Fruit fly (Drosophila melanogaster) whole organism, embryonic: Measurements from ENCODE around the gene Pgant7.
A peak's percentile ranks its signal among the peaks of the same experiment; 100 is the strongest.

Experiments used
- BtbVII ChIP-seq: fragments of 200-800 bp; sonication (Bioruptor generic); optimal IDR thresholded peaks from 3 replicates; lab custom pipeline; 2017; ENCODE audit warnings: missing biosample characterization, mild to moderate bottlenecking, missing genetic modification characterization
- CG10979 ChIP-seq: fragments of 200-800 bp; sonication (Bioruptor generic); optimal IDR thresholded peaks from 2 replicates; lab custom pipeline; 2018; ENCODE audit warnings: missing biosample characterization, mild to moderate bottlenecking, missing genetic modification characterization, moderate library complexity
- CG11504 ChIP-seq: fragments of 200-800 bp; sonication (Bioruptor generic); optimal IDR thresholded peaks from 3 replicates; lab custom pipeline; 2019; ENCODE audit warnings: missing biosample characterization, mild to moderate bottlenecking, missing genetic modification characterization, moderate library complexity
- CG12236 ChIP-seq: fragments of 200-800 bp; sonication (Bioruptor generic); optimal IDR thresholded peaks from 2 replicates; lab custom pipeline; 2016; ENCODE audit warnings: missing biosample characterization, missing genetic modification characterization
- CG12391 ChIP-seq: fragments of 200-800 bp; sonication (Bioruptor generic); optimal IDR thresholded peaks from 3 replicates; lab custom pipeline; 2018; ENCODE audit warnings: missing biosample characterization, mild to moderate bottlenecking, missing genetic modification characterization, moderate library complexity
- CG14014 ChIP-seq: fragments of 200-800 bp; sonication (Bioruptor generic); IDR thresholded peaks from 2 replicates; pipeline ENCODE4 v1.3.6; 2022; ENCODE audit warnings: missing biosample characterization, missing genetic modification characterization
- CG14710 ChIP-seq: fragments of 200-800 bp; sonication (Bioruptor generic); optimal IDR thresholded peaks from 3 replicates; lab custom pipeline; 2019; ENCODE audit warnings: missing biosample characterization, mild to moderate bottlenecking, missing genetic modification characterization, moderate library complexity
- CG14860 ChIP-seq: fragments of 200-800 bp; sonication (Bioruptor generic); IDR thresholded peaks from 3 replicates; pipeline ENCODE4 v1.3.6; 2022; ENCODE audit warnings: missing biosample characterization, missing genetic modification characterization; ENCODE audit not compliant: partially characterized antibody
- CG17328 ChIP-seq: fragments of 200-800 bp; sonication (Bioruptor generic); IDR thresholded peaks from 2 replicates; pipeline ENCODE4 v1.3.6; 2022; ENCODE audit warnings: missing biosample characterization, missing genetic modification characterization
- CG17361 ChIP-seq: fragments of 200-800 bp; sonication (Bioruptor generic); IDR thresholded peaks from 3 replicates; pipeline ENCODE4 v1.3.6; 2022; ENCODE audit warnings: missing biosample characterization, missing genetic modification characterization
- CG17568 ChIP-seq: fragments of 200-800 bp; sonication (Bioruptor generic); optimal IDR thresholded peaks from 2 replicates; lab custom pipeline; 2018; ENCODE audit warnings: missing biosample characterization, mild to moderate bottlenecking, missing genetic modification characterization, moderate library complexity
- CG17829 ChIP-seq: fragments of 200-800 bp; optimal IDR thresholded peaks from 2 replicates; lab custom pipeline; 2019; ENCODE audit warnings: missing biosample characterization, mild to moderate bottlenecking, missing genetic modification characterization, moderate library complexity
- CG2875 ChIP-seq: fragments of 200-800 bp; sonication (Bioruptor generic); optimal IDR thresholded peaks from 2 replicates; lab custom pipeline; 2017; ENCODE audit warnings: missing biosample characterization, mild to moderate bottlenecking, missing genetic modification characterization, missing genetic modification reagents
- CG30403 ChIP-seq: fragments of 200-800 bp; sonication (Bioruptor generic); optimal IDR thresholded peaks from 3 replicates; lab custom pipeline; 2016; ENCODE audit warnings: missing biosample characterization, missing genetic modification characterization
- CG31224 ChIP-seq: fragments of 200-800 bp; sonication (Bioruptor generic); IDR thresholded peaks from 2 replicates; pipeline ENCODE4 v1.3.6; 2022; ENCODE audit warnings: missing biosample characterization, missing genetic modification characterization
- CG31441 ChIP-seq: fragments of 200-800 bp; sonication (Bioruptor generic); IDR thresholded peaks from 2 replicates; pipeline ENCODE4 v1.3.6; 2022; ENCODE audit warnings: missing biosample characterization, missing genetic modification characterization
- CG3281 ChIP-seq: fragments of 200-800 bp; sonication (Bioruptor generic); optimal IDR thresholded peaks from 3 replicates; lab custom pipeline; 2017; ENCODE audit warnings: missing biosample characterization, mild to moderate bottlenecking, missing genetic modification characterization
- CG33557 ChIP-seq: fragments of 200-800 bp; sonication (Bioruptor generic); optimal IDR thresholded peaks from 2 replicates; lab custom pipeline; 2019; ENCODE audit warnings: missing biosample characterization, mild to moderate bottlenecking, missing genetic modification characterization, moderate library complexity
- CG5953 ChIP-seq: fragments of 200-800 bp; sonication (Bioruptor generic); IDR thresholded peaks from 2 replicates; pipeline ENCODE4 v1.3.6; 2022; ENCODE audit warnings: missing biosample characterization, missing genetic modification characterization
- CG6791 ChIP-seq: fragments of 200-800 bp; sonication (Bioruptor generic); IDR thresholded peaks from 3 replicates; pipeline ENCODE4 v1.3.6; 2022; ENCODE audit warnings: missing biosample characterization, missing genetic modification characterization; ENCODE audit not compliant: partially characterized antibody
- CG9437 ChIP-seq: fragments of 200-800 bp; sonication (Bioruptor generic); optimal IDR thresholded peaks from 2 replicates; lab custom pipeline; 2018; ENCODE audit warnings: missing biosample characterization, mild to moderate bottlenecking, missing genetic modification characterization
- CG9727 ChIP-seq: fragments of 200-800 bp; sonication (Bioruptor generic); optimal IDR thresholded peaks from 3 replicates; lab custom pipeline; 2017; ENCODE audit warnings: missing biosample characterization, mild to moderate bottlenecking, missing genetic modification characterization
- Chrac-16 ChIP-seq: fragments of 200-800 bp; sonication (Bioruptor generic); optimal IDR thresholded peaks from 3 replicates; lab custom pipeline; 2016; ENCODE audit warnings: missing biosample characterization, missing genetic modification characterization
- CoRest ChIP-seq: fragments of 200-800 bp; sonication (Bioruptor generic); optimal IDR thresholded peaks from 3 replicates; lab custom pipeline; 2018; ENCODE audit warnings: missing biosample characterization, mild to moderate bottlenecking, missing genetic modification characterization, moderate library complexity
- CrebB ChIP-seq: fragments of 200-800 bp; sonication (Bioruptor generic); optimal IDR thresholded peaks from 3 replicates; lab custom pipeline; 2018; ENCODE audit warnings: missing biosample characterization, mild to moderate bottlenecking, missing genetic modification characterization
- Ets65A ChIP-seq: fragments of 200-800 bp; sonication (Bioruptor generic); peaks from one replicate; lab custom pipeline; 2016; ENCODE audit warnings: missing biosample characterization, missing genetic modification characterization
- Ets97D ChIP-seq: fragments of 200-800 bp; sonication (Bioruptor generic); optimal IDR thresholded peaks from 3 replicates; lab custom pipeline; 2016; ENCODE audit warnings: missing biosample characterization, missing genetic modification characterization
- Hr3 ChIP-seq: fragments of 200-800 bp; sonication (Bioruptor generic); optimal IDR thresholded peaks from 3 replicates; lab custom pipeline; 2016; ENCODE audit warnings: missing biosample characterization, missing genetic modification characterization
- MESR4 ChIP-seq: fragments of 200-800 bp; sonication (Bioruptor generic); optimal IDR thresholded peaks from 2 replicates; lab custom pipeline; 2018; ENCODE audit warnings: missing biosample characterization, mild to moderate bottlenecking, missing genetic modification characterization, moderate library complexity
- Myb ChIP-seq: fragments of 200-800 bp; sonication (Bioruptor generic); optimal IDR thresholded peaks from 2 replicates; lab custom pipeline; 2016; ENCODE audit warnings: missing biosample characterization, missing genetic modification characterization
- Oli ChIP-seq: fragments of 200-800 bp; sonication (Bioruptor generic); optimal IDR thresholded peaks from 2 replicates; lab custom pipeline; 2018; ENCODE audit warnings: missing biosample characterization, mild to moderate bottlenecking, missing genetic modification characterization, moderate library complexity
- Ssrp ChIP-seq: fragments of 200-800 bp; sonication (Bioruptor generic); optimal IDR thresholded peaks from 2 replicates; lab custom pipeline; 2018; ENCODE audit warnings: missing biosample characterization, mild to moderate bottlenecking, missing genetic modification characterization, moderate library complexity
- Stat92E ChIP-seq, 3 experiments: fragments of >200 bp in 2 of 3; fragments of 200-800 bp in 1 of 3; sonication (Bioruptor generic) in 1 of 3; optimal IDR thresholded peaks; 2 replicates each; lab custom pipeline; 2017 to 2019; ENCODE audit warnings: missing biosample characterization in 3 of 3, missing genetic modification characterization in 3 of 3, mild to moderate bottlenecking in 1 of 3, moderate library complexity in 1 of 3
- bsh ChIP-seq, 2 experiments: fragments of 200-800 bp; sonication (Bioruptor generic); optimal IDR thresholded peaks; 2 replicates each; lab custom pipeline; 2017 to 2018; ENCODE audit warnings: mild to moderate bottlenecking in 2 of 2, missing biosample characterization in 2 of 2, missing genetic modification characterization in 2 of 2, moderate library complexity in 1 of 2
- da ChIP-seq: fragments of 200-800 bp; sonication (Bioruptor generic); optimal IDR thresholded peaks from 2 replicates; lab custom pipeline; 2016; ENCODE audit warnings: missing biosample characterization, missing genetic modification characterization
- dmrt11E ChIP-seq: fragments of 200-800 bp; sonication (Bioruptor generic); optimal IDR thresholded peaks from 3 replicates; lab custom pipeline; 2018; ENCODE audit warnings: missing biosample characterization, mild to moderate bottlenecking, missing genetic modification characterization, moderate library complexity
- gem ChIP-seq: fragments of 200-800 bp; sonication (Bioruptor generic); optimal IDR thresholded peaks from 2 replicates; lab custom pipeline; 2019; ENCODE audit warnings: missing biosample characterization, mild to moderate bottlenecking, missing genetic modification characterization, moderate library complexity
- grn ChIP-seq: fragments of 200-800 bp; sonication (Bioruptor generic); optimal IDR thresholded peaks from 3 replicates; lab custom pipeline; 2017; ENCODE audit warnings: missing biosample characterization, missing genetic modification characterization
- hkb ChIP-seq, 2 experiments: fragments of 200-800 bp in 1 of 2; fragments of >200 bp in 1 of 2; sonication (Bioruptor generic) in 1 of 2; IDR thresholded peaks in 1 of 2; optimal IDR thresholded peaks in 1 of 2; 2 replicates each; pipeline versions ENCODE4 v1.3.6 to Lab custom; 2017 to 2022; ENCODE audit warnings: missing biosample characterization in 1 of 2, missing genetic modification characterization in 1 of 2
- ind ChIP-seq: fragments of 200-800 bp; sonication (Bioruptor generic); optimal IDR thresholded peaks from 3 replicates; lab custom pipeline; 2016; ENCODE audit warnings: missing biosample characterization, missing genetic modification characterization
- lilli ChIP-seq: fragments of 200-800 bp; sonication (Bioruptor generic); optimal IDR thresholded peaks from 3 replicates; lab custom pipeline; 2016; ENCODE audit warnings: missing biosample characterization, missing genetic modification characterization
- lola ChIP-seq, 3 experiments: fragments of >200 bp in 2 of 3; fragments of 200-800 bp in 1 of 3; sonication (Bioruptor generic) in 1 of 3; optimal IDR thresholded peaks; 2 replicates each; lab custom pipeline; 2017 to 2019; ENCODE audit warnings: missing biosample characterization in 3 of 3, missing genetic modification characterization in 3 of 3, mild to moderate bottlenecking in 1 of 3, moderate library complexity in 1 of 3
- nmo ChIP-seq: fragments of 200-800 bp; sonication (Bioruptor generic); optimal IDR thresholded peaks from 2 replicates; lab custom pipeline; 2018; ENCODE audit warnings: missing biosample characterization, mild to moderate bottlenecking, missing genetic modification characterization, moderate library complexity
- phol ChIP-seq: fragments of 200-800 bp; sonication (Bioruptor generic); optimal IDR thresholded peaks from 3 replicates; lab custom pipeline; 2018; ENCODE audit warnings: missing biosample characterization, mild to moderate bottlenecking, missing genetic modification characterization, moderate library complexity
- repo ChIP-seq: fragments of 200-800 bp; sonication (Bioruptor generic); optimal IDR thresholded peaks from 2 replicates; lab custom pipeline; 2016; ENCODE audit warnings: missing biosample characterization, missing genetic modification characterization
- schlank ChIP-seq: fragments of 200-800 bp; sonication (Bioruptor generic); optimal IDR thresholded peaks from 2 replicates; lab custom pipeline; 2018; ENCODE audit warnings: missing biosample characterization, mild to moderate bottlenecking, missing genetic modification characterization
- sim ChIP-seq: fragments of 200-800 bp; sonication (Bioruptor generic); IDR thresholded peaks from 2 replicates; pipeline ENCODE4 v1.3.6; 2022; ENCODE audit warnings: missing biosample characterization, missing genetic modification characterization
- tll ChIP-seq, 2 experiments: fragments of 200-800 bp in 1 of 2; fragments of >200 bp in 1 of 2; sonication (Bioruptor generic) in 1 of 2; optimal IDR thresholded peaks; 2 replicates each; lab custom pipeline; 2017 to 2019; ENCODE audit warnings: missing biosample characterization in 2 of 2, missing genetic modification characterization in 2 of 2, mild to moderate bottlenecking in 1 of 2, moderate library complexity in 1 of 2

Pgant7 gene

dm6 chrX:18523146-18523812 is 23.5 kb upstream of the Pgant7 start (continued):
- TF ChIP-seq CG17829 (tag; lab: Kevin White, UChicago) (peak; percentile 20), CG11504 (tag; lab: Kevin White, UChicago) (peak; percentile 43), CG3281 (no peak), lilli (GFP tag; lab: Kevin White, UChicago) (no peak), CG2875 (GFP tag; lab: Kevin White, UChicago) (no peak), dmrt11E (peak; percentile 58), CG17328 (GFP tag; lab: Robert Waterston, UW) (0 out of 2 replicates have a peak, but pooled peaks have one; percentile 10), tll (GFP tag; optimal IDR thresholded peaks at IDR 0.05; lab: Kevin White, UChicago) (no peak), CG30403 (GFP tag; lab: Kevin White, UChicago) (no peak), Hr3 (peak; percentile 2), bsh (GFP tag; optimal IDR thresholded peaks at IDR 0.05; lab: Kevin White, UChicago) (peak in 1 of 2 experiments; percentile 19), CG31441 (GFP tag; lab: Robert Waterston, UW) (peak; percentile 32; the same call in 1 of the 2 replicates), grn (GFP tag; lab: Kevin White, UChicago) (no peak), lola (GFP tag; optimal IDR thresholded peaks at IDR 0.05; lab: Kevin White, UChicago) (peak in 1 of 3 experiments; percentile 68), CG5953 (no peak), CrebB (no peak), CG10979 (tag; lab: Kevin White, UChicago) (peak; percentile 5), Ets65A (GFP tag; lab: Kevin White, UChicago) (peak; percentile 39), Ssrp (tag; lab: Kevin White, UChicago) (peak; percentile 20), CG12391 (tag; lab: Kevin White, UChicago) (peak; percentile 32), nmo (GFP tag; lab: Kevin White, UChicago) (peak; percentile 54), CG6791 (no peak), gem (peak; percentile 54), CG14710 (peak; percentile 11), BtbVII (GFP tag; lab: Kevin White, UChicago) (no peak), CG9727 (peak; percentile 53), CG17361 (peak; percentile 28; the same call in 1 of the 3 replicates), CG33557 (peak; percentile 45), CoRest (tag; lab: Kevin White, UChicago) (peak; percentile 13), CG9437 (peak; percentile 16), Oli (tag; lab: Kevin White, UChicago) (peak; percentile 8), Ets97D (GFP tag; lab: Kevin White, UChicago) (no peak), Stat92E (GFP tag; optimal IDR thresholded peaks at IDR 0.05; lab: Kevin White, UChicago) (no peak), CG31224 (GFP tag; lab: Robert Waterston, UW) (no peak)
- TF ChIP-seq, all 482 proteins: peak for 31

DNA sequence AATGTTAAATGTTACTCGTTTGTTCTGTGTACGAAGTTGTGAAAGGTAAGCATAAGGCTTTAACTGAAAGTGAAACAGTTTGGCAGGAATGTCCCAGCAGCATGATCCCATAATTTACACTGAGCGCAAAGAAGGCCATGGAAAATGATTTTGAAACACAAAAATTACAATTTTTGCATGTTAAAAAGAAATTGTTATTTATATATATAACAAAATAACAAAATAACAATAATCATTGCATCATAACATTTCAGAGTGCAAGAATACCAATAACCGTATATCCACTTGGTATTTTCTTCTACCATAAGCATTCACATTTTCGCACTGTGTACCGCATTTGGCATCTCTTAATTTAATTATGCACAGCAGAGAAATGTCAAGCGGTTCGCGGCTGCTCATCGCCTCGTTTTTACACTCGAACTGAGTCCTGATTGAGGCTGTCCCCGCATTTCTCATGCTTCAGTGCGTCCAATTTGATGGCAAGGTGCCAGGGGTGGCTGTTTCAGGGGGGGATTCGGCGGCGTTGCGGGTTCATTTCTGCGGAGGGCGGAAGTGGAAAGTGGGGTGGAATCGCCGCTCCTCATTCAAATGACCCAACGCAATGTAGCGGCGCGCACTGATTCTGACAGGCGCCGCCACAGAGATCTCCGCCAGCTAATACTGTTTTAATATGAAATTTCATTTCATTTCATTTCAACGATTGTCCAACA is 22.8 kb upstream of the Pgant7 start, which contains the start of gene CG6481:
Gene CG6481 (minus strand): TSS at position 51 of the 710 bp plus-strand sequence.
- TF ChIP-seq phol = peak; percentile 29
- no peak for TF ChIP-seq ind (GFP tag; lab: Kevin White, UChicago)
- no peak for TF ChIP-seq CG12236
- no peak for TF ChIP-seq Chrac-16 (GFP tag; lab: Kevin White, UChicago)
- TF ChIP-seq lilli (GFP tag; lab: Kevin White, UChicago) = no peak
- no peak for TF ChIP-seq CG17568 (GFP tag; lab: Kevin White, UChicago)
- TF ChIP-seq CG14014 (GFP tag; lab: Robert Waterston, UW) = no peak
- no peak for TF ChIP-seq da (GFP tag; lab: Kevin White, UChicago)
- no peak for TF ChIP-seq MESR4 (GFP tag; lab: Kevin White, UChicago)
- TF ChIP-seq repo (GFP tag; lab: Kevin White, UChicago) = no peak
- TF ChIP-seq CG14860 (GFP tag; lab: Robert Waterston, UW) = no peak
- no peak for TF ChIP-seq Myb (GFP tag; lab: Kevin White, UChicago)
- TF ChIP-seq hkb (optimal IDR thresholded peaks at IDR 0.05; lab: Kevin White, UChicago) = no peak
- no peak; the same call in 1 of the 2 replicates for TF ChIP-seq hkb (GFP tag; IDR thresholded peaks at IDR 0.05; lab: Robert Waterston, UW)
- no peak for TF ChIP-seq sim (GFP tag; lab: Robert Waterston, UW)
- TF ChIP-seq schlank (tag; lab: Kevin White, UChicago) = no peak
